Worm (Caenorhabditis elegans) whole organism, L1 larva: ENCODE results near the gene Y32B12A.5.

ENCODE experiments used
- C16A3.4 ChIP-seq: fragments of 150-350 bp; optimal IDR thresholded peaks from 2 replicates; lab custom pipeline; 2014; ENCODE audit warnings: missing biosample characterization, missing genetic modification characterization
- elt-3 ChIP-seq, 6 experiments: fragments of 150-350 bp in 1 of 6; sonication (generic microtip); optimal IDR thresholded peaks; 2 replicates each; lab custom pipeline; 2017 to 2018; ENCODE audit warnings: missing biosample characterization in 6 of 6, missing genetic modification characterization in 6 of 6, inconsistent platforms in 1 of 6
- fkh-10 ChIP-seq: sonication (generic microtip); optimal IDR thresholded peaks from 2 replicates; lab custom pipeline; 2017; ENCODE audit warnings: missing biosample characterization, missing genetic modification reagents, missing genetic modification characterization
- irx-1 ChIP-seq: sonication (generic microtip); optimal IDR thresholded peaks from 2 replicates; lab custom pipeline; 2016; ENCODE audit warnings: missing genetic modification characterization, missing compliant biosample characterization
- lin-15B ChIP-seq: fragments of 150-350 bp; sonication (generic microtip); optimal IDR thresholded peaks from 3 replicates; lab custom pipeline; 2014; ENCODE audit warnings: missing biosample characterization, missing genetic modification characterization
- lsy-2 ChIP-seq, 2 experiments: fragments of 150-350 bp; optimal IDR thresholded peaks; 2 replicates each; lab custom pipeline; 2014; ENCODE audit warnings: missing biosample characterization in 2 of 2, missing genetic modification characterization in 2 of 2
- mef-2 ChIP-seq: fragments of 150-350 bp; optimal IDR thresholded peaks from 2 replicates; lab custom pipeline; 2014; ENCODE audit warnings: missing biosample characterization, missing genetic modification characterization
- nhr-71 ChIP-seq: sonication (generic microtip); optimal IDR thresholded peaks from 2 replicates; lab custom pipeline; 2016; ENCODE audit warnings: mild to moderate bottlenecking, missing genetic modification characterization, moderate library complexity, missing compliant biosample characterization
- nhr-77 ChIP-seq: fragments of 150-350 bp; optimal IDR thresholded peaks from 2 replicates; lab custom pipeline; 2014; ENCODE audit warnings: missing biosample characterization, missing genetic modification characterization
- snpc-4 ChIP-seq: fragments of 150-350 bp; optimal IDR thresholded peaks from 2 replicates; lab custom pipeline; 2014; ENCODE audit warnings: missing biosample characterization, missing genetic modification characterization
- tbx-2 ChIP-seq: sonication (generic microtip); optimal IDR thresholded peaks from 2 replicates; lab custom pipeline; 2016; ENCODE audit warnings: missing genetic modification characterization, missing compliant biosample characterization

DNA sequence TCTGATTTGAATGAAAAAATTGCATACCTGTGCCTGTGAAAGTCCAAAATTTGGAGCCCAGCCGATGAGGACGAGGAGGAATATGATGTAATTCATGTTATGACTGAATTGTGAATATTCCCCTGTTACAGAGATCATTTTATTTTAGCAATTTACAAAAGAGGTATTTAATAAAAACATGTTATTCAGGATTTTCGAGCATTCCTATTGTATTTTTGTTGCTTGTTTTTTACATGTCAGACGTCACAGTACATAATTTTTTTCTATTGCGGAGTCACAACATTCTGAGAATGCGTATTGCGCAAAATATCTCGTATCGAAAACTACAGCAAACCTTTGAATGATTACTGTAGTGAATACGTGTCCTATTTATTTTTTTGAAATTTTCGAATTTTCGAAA is 15.8 kb upstream of the Y32B12A.5 start, which contains the start of gene F36D3.14:
- no peak for TF ChIP-seq lsy-2 (tag; optimal IDR thresholded peaks at IDR 0.05; lab: Kevin White, UChicago)
- TF ChIP-seq elt-3 (tag; optimal IDR thresholded peaks at IDR 0.05; lab: Kevin White, UChicago): no peak
- TF ChIP-seq irx-1: no peak
- TF ChIP-seq nhr-71 (tag; lab: Kevin White, UChicago): no peak
- no peak for TF ChIP-seq C16A3.4 (tag; lab: Kevin White, UChicago)
- no peak for TF ChIP-seq mef-2
- TF ChIP-seq lin-15B (tag; lab: Kevin White, UChicago): no peak
- no peak for TF ChIP-seq nhr-77 (tag; lab: Kevin White, UChicago)
- no peak for TF ChIP-seq snpc-4 (tag; lab: Kevin White, UChicago)
- TF ChIP-seq tbx-2 (tag; lab: Kevin White, UChicago): no peak
- TF ChIP-seq fkh-10 (GFP tag; lab: Kevin White, UChicago): no peak
